Fruit fly (Drosophila melanogaster) whole organism, embryonic: Measurements from ENCODE around the gene CG17612.

Experiments
- Abd-B ChIP-seq: fragments of 200-800 bp; sonication (Bioruptor generic); optimal IDR thresholded peaks from 2 replicates; lab custom pipeline; 2018; ENCODE audit warnings: missing biosample characterization, mild to moderate bottlenecking, missing genetic modification characterization, moderate library complexity
- Bgb ChIP-seq: fragments of 200-800 bp; sonication (Bioruptor generic); IDR thresholded peaks from 2 replicates; pipeline ENCODE4 v1.3.6; 2022; ENCODE audit warnings: missing biosample characterization, missing genetic modification characterization; ENCODE audit not compliant: partially characterized antibody
- CG10565 ChIP-seq: fragments of 200-800 bp; sonication (Bioruptor generic); optimal IDR thresholded peaks from 3 replicates; lab custom pipeline; 2016; ENCODE audit warnings: missing biosample characterization, mild to moderate bottlenecking, missing genetic modification characterization
- CG13894 ChIP-seq: fragments of 200-800 bp; sonication (Bioruptor generic); optimal IDR thresholded peaks from 3 replicates; lab custom pipeline; 2018; ENCODE audit warnings: missing biosample characterization, mild to moderate bottlenecking, missing genetic modification characterization, moderate library complexity
- CG14710 ChIP-seq: fragments of 200-800 bp; sonication (Bioruptor generic); optimal IDR thresholded peaks from 3 replicates; lab custom pipeline; 2019; ENCODE audit warnings: missing biosample characterization, mild to moderate bottlenecking, missing genetic modification characterization, moderate library complexity
- CG14860 ChIP-seq: fragments of 200-800 bp; sonication (Bioruptor generic); IDR thresholded peaks from 3 replicates; pipeline ENCODE4 v1.3.6; 2022; ENCODE audit warnings: missing biosample characterization, missing genetic modification characterization; ENCODE audit not compliant: partially characterized antibody
- CG17361 ChIP-seq: fragments of 200-800 bp; sonication (Bioruptor generic); IDR thresholded peaks from 3 replicates; pipeline ENCODE4 v1.3.6; 2022; ENCODE audit warnings: missing biosample characterization, missing genetic modification characterization
- CG2129 ChIP-seq: fragments of 200-800 bp; sonication (Bioruptor generic); IDR thresholded peaks from 2 replicates; pipeline ENCODE4 v1.3.6; 2022; ENCODE audit warnings: missing biosample characterization, missing genetic modification characterization; ENCODE audit not compliant: partially characterized antibody
- CG34224 ChIP-seq: fragments of 200-800 bp; sonication (Bioruptor generic); IDR thresholded peaks from 3 replicates; pipeline ENCODE4 v1.3.6; 2022; ENCODE audit warnings: missing biosample characterization, missing genetic modification characterization; ENCODE audit not compliant: partially characterized antibody
- CG3726 ChIP-seq: fragments of 200-800 bp; sonication (Bioruptor generic); IDR thresholded peaks from 3 replicates; pipeline ENCODE4, ENCODE4 v1.3.6; 2022; ENCODE audit warnings: missing biosample characterization, missing genetic modification characterization
- CG4360 ChIP-seq: fragments of 200-800 bp; sonication (Bioruptor generic); IDR thresholded peaks from 2 replicates; pipeline ENCODE4 v1.3.6; 2022; ENCODE audit warnings: missing biosample characterization, missing genetic modification characterization
- CG5245 ChIP-seq: fragments of 200-800 bp; sonication (Bioruptor generic); optimal IDR thresholded peaks from 3 replicates; lab custom pipeline; 2016; ENCODE audit warnings: missing biosample characterization, missing genetic modification characterization
- CG7786 ChIP-seq: fragments of 200-800 bp; sonication (Bioruptor generic); optimal IDR thresholded peaks from 2 replicates; lab custom pipeline; 2016; ENCODE audit warnings: missing biosample characterization, missing genetic modification characterization
- CG9727 ChIP-seq: fragments of 200-800 bp; sonication (Bioruptor generic); optimal IDR thresholded peaks from 3 replicates; lab custom pipeline; 2017; ENCODE audit warnings: missing biosample characterization, mild to moderate bottlenecking, missing genetic modification characterization
- CG9797 ChIP-seq: fragments of 200-800 bp; sonication (Bioruptor generic); optimal IDR thresholded peaks from 3 replicates; lab custom pipeline; 2018; ENCODE audit warnings: missing biosample characterization, mild to moderate bottlenecking, missing genetic modification characterization
- D19B ChIP-seq: fragments of 200-800 bp; sonication (Bioruptor generic); optimal IDR thresholded peaks from 2 replicates; lab custom pipeline; 2017; ENCODE audit warnings: missing biosample characterization, mild to moderate bottlenecking, missing genetic modification characterization
- Elba2 ChIP-seq: fragments of 200-800 bp; sonication (Bioruptor generic); optimal IDR thresholded peaks from 3 replicates; lab custom pipeline; 2016; ENCODE audit warnings: missing biosample characterization, missing genetic modification characterization
- HLH54F ChIP-seq: fragments of 200-800 bp; sonication (Bioruptor generic); optimal IDR thresholded peaks from 3 replicates; lab custom pipeline; 2016; ENCODE audit warnings: missing biosample characterization, missing genetic modification characterization
- HmgD ChIP-seq: fragments of 200-800 bp; sonication (Bioruptor generic); optimal IDR thresholded peaks from 3 replicates; lab custom pipeline; 2016; ENCODE audit warnings: missing biosample characterization, missing genetic modification characterization
- MBD-R2 ChIP-seq: fragments of 200-800 bp; sonication (Bioruptor generic); IDR thresholded peaks from 2 replicates; pipeline ENCODE4 v1.3.6; 2022; ENCODE audit warnings: missing biosample characterization, missing genetic modification characterization
- MESR4 ChIP-seq: fragments of 200-800 bp; sonication (Bioruptor generic); optimal IDR thresholded peaks from 2 replicates; lab custom pipeline; 2018; ENCODE audit warnings: missing biosample characterization, mild to moderate bottlenecking, missing genetic modification characterization, moderate library complexity
- Meics ChIP-seq: fragments of 200-800 bp; sonication (Bioruptor generic); optimal IDR thresholded peaks from 2 replicates; lab custom pipeline; 2017; ENCODE audit warnings: missing biosample characterization, mild to moderate bottlenecking, missing genetic modification characterization
- Pdp1 ChIP-seq, 2 experiments: fragments of 200-800 bp; sonication (Bioruptor generic); optimal IDR thresholded peaks; 3 replicates each; lab custom pipeline; 2016; ENCODE audit warnings: missing biosample characterization in 2 of 2, missing genetic modification characterization in 2 of 2, mild to moderate bottlenecking in 1 of 2, moderate library complexity in 1 of 2
- Poxn ChIP-seq: fragments of 200-800 bp; sonication (Bioruptor generic); IDR thresholded peaks from 2 replicates; pipeline ENCODE4 v1.3.6; 2022; ENCODE audit warnings: missing biosample characterization, missing genetic modification characterization
- ash1 ChIP-seq: fragments of 200-800 bp; sonication (Bioruptor generic); optimal IDR thresholded peaks from 2 replicates; lab custom pipeline; 2018; ENCODE audit warnings: missing biosample characterization, mild to moderate bottlenecking, missing genetic modification characterization
- bab2 ChIP-seq: fragments of 200-800 bp; sonication (Bioruptor generic); optimal IDR thresholded peaks from 2 replicates; lab custom pipeline; 2016; ENCODE audit warnings: missing biosample characterization, missing genetic modification characterization
- chinmo ChIP-seq: fragments of 200-800 bp; sonication (Bioruptor generic); IDR thresholded peaks from 4 replicates; pipeline ENCODE4 v1.3.6; 2022; ENCODE audit warnings: missing biosample characterization, missing genetic modification characterization; ENCODE audit not compliant: partially characterized antibody
- chn ChIP-seq: fragments of 200-800 bp; sonication (Bioruptor generic); optimal IDR thresholded peaks from 2 replicates; lab custom pipeline; 2016; ENCODE audit warnings: missing biosample characterization, missing genetic modification characterization
- danr ChIP-seq: fragments of 200-800 bp; sonication (Bioruptor generic); IDR thresholded peaks from 2 replicates; pipeline ENCODE4 v1.3.6; 2022; ENCODE audit warnings: missing biosample characterization, missing genetic modification characterization
- dimm ChIP-seq: fragments of 200-800 bp; sonication (Bioruptor generic); IDR thresholded peaks from 2 replicates; pipeline ENCODE4 v1.3.6; 2022; ENCODE audit warnings: missing biosample characterization, missing genetic modification characterization
- dpn ChIP-seq, 2 experiments: fragments of 200-800 bp; sonication (Bioruptor generic); optimal IDR thresholded peaks; 3 replicates each; lab custom pipeline; 2016; ENCODE audit warnings: missing biosample characterization in 2 of 2, missing genetic modification characterization in 2 of 2
- gcm2 ChIP-seq: fragments of 200-800 bp; sonication (Bioruptor generic); optimal IDR thresholded peaks from 2 replicates; lab custom pipeline; 2016; ENCODE audit warnings: missing biosample characterization, missing genetic modification characterization
- grau ChIP-seq: fragments of 200-800 bp; optimal IDR thresholded peaks from 3 replicates; lab custom pipeline; 2019; ENCODE audit warnings: missing biosample characterization, mild to moderate bottlenecking, missing genetic modification characterization, moderate library complexity
- jumu ChIP-seq: fragments of 200-800 bp; sonication (Bioruptor generic); optimal IDR thresholded peaks from 3 replicates; lab custom pipeline; 2016; ENCODE audit warnings: missing biosample characterization, missing genetic modification characterization
- ken ChIP-seq: fragments of 200-800 bp; sonication (Bioruptor generic); IDR thresholded peaks from 3 replicates; pipeline ENCODE4 v1.3.6; 2022; ENCODE audit warnings: missing biosample characterization, missing genetic modification characterization
- lbe ChIP-seq: fragments of 200-800 bp; sonication (Bioruptor generic); optimal IDR thresholded peaks from 2 replicates; lab custom pipeline; 2016; ENCODE audit warnings: missing biosample characterization, mild to moderate bottlenecking, missing genetic modification characterization
- maf-S ChIP-seq: fragments of 200-800 bp; sonication (Bioruptor generic); optimal IDR thresholded peaks from 2 replicates; lab custom pipeline; 2016; ENCODE audit warnings: missing biosample characterization, missing genetic modification characterization
- nerfin-2 ChIP-seq: fragments of 200-800 bp; sonication (Bioruptor generic); IDR thresholded peaks from 2 replicates; pipeline ENCODE4 v1.3.6; 2022; ENCODE audit warnings: missing biosample characterization, missing genetic modification characterization; ENCODE audit not compliant: partially characterized antibody
- pb ChIP-seq: fragments of 200-800 bp; sonication (Bioruptor generic); optimal IDR thresholded peaks from 3 replicates; lab custom pipeline; 2016; ENCODE audit warnings: missing biosample characterization, missing genetic modification characterization
- prd ChIP-seq, 3 experiments: fragments of >200 bp in 2 of 3; fragments of 200-800 bp in 1 of 3; sonication (Bioruptor generic) in 1 of 3; optimal IDR thresholded peaks in 2 of 3; IDR thresholded peaks in 1 of 3; 2 replicates in 2 of 3; 3 replicates in 1 of 3; pipeline versions ENCODE4 v1.3.6 to Lab custom; 2017 to 2022; ENCODE audit warnings: missing biosample characterization in 1 of 3, missing genetic modification characterization in 1 of 3
- repo ChIP-seq: fragments of 200-800 bp; sonication (Bioruptor generic); optimal IDR thresholded peaks from 2 replicates; lab custom pipeline; 2016; ENCODE audit warnings: missing biosample characterization, missing genetic modification characterization
- sna ChIP-seq: fragments of 200-800 bp; sonication (Bioruptor generic); IDR thresholded peaks from 2 replicates; pipeline ENCODE4 v1.3.6; 2022; ENCODE audit warnings: missing biosample characterization, missing genetic modification characterization; ENCODE audit not compliant: partially characterized antibody
- sqz ChIP-seq: fragments of 200-800 bp; sonication (Bioruptor generic); optimal IDR thresholded peaks from 3 replicates; lab custom pipeline; 2018; ENCODE audit warnings: missing biosample characterization, mild to moderate bottlenecking, missing genetic modification characterization
- unc-4 ChIP-seq: fragments of 200-800 bp; sonication (Bioruptor generic); IDR thresholded peaks from 2 replicates; pipeline ENCODE4 v1.3.6; 2022; ENCODE audit warnings: missing biosample characterization, missing genetic modification characterization; ENCODE audit not compliant: partially characterized antibody
- vvl ChIP-seq: fragments of 200-800 bp; sonication (Bioruptor generic); IDR thresholded peaks from 2 replicates; pipeline ENCODE4 v1.3.6; 2022; ENCODE audit warnings: missing biosample characterization, missing genetic modification characterization
- zen ChIP-seq: fragments of 200-800 bp; sonication (Bioruptor generic); optimal IDR thresholded peaks from 3 replicates; lab custom pipeline; 2018; ENCODE audit warnings: missing biosample characterization, mild to moderate bottlenecking, missing genetic modification characterization, moderate library complexity
- zfh2 ChIP-seq: fragments of 200-800 bp; sonication (Bioruptor generic); optimal IDR thresholded peaks from 2 replicates; lab custom pipeline; 2016; ENCODE audit warnings: missing biosample characterization, missing genetic modification characterization

CG17612 gene

DNA sequence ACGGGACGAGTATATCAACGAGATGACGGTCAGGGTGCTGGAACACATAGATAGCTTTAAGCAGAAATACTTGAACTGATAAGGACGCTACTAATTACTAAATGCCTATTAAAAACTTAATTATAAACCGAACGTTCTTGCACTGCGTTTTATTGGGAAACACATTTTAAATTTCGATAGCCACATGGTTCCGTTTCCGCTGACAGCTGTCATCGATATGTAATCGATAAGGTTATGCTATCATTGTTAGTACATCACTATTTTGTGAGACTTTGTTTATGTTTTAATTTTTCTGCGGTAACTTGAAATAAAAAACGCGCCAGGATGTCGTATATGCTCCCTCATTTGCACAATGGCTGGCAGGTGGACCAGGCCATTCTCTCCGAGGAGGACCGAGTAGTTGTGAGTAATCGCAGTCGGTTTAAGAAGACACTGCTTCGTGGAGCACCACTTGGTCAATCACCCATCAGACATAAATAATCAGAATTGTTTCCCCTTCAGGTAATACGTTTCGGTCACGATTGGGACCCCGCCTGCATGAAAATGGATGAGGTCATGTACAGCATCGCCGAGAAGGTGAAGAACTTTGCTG, 20.6 kb upstream of the CG17612 start, which contains the start of gene Dim1 (continued):
- TF ChIP-seq CG14860 (GFP tag; lab: Robert Waterston, UW) (peak; percentile 72), sqz (GFP tag; lab: Kevin White, UChicago) (no peak), CG9727 (peak; percentile 40), pb (GFP tag; lab: Kevin White, UChicago) (peak; percentile 36), HLH54F (GFP tag; lab: Kevin White, UChicago) (no peak), CG4360 (GFP tag; lab: Robert Waterston, UW) (no peak), MBD-R2 (GFP tag; lab: Robert Waterston, UW) (peak; percentile 78), ken (GFP tag; lab: Robert Waterston, UW) (no peak), sna (peak; percentile 78)

DNA sequence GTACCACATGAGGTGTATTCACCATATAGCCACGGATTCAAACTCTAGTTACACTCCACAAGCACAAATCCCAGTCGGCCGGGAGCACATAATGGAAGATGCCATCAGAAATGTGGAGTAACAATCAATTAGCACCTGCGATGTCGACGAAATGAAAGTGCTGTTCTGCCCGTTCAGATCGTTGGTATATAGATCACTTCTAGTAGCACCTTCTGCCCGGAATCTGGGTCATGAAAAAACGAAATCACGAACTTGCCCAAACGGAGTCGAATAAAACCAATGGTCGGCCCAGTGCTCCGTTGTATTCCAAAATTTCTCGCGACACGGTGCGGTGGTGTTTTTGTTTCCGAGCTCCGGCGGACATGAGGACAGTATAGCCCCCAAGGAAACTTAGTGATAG, 18.1 kb upstream of the CG17612 start, which contains the start of gene CG33003:
CG33003 (plus strand) TSS at position 301 of the 400 bp plus-strand sequence.
- TF ChIP-seq HmgD (GFP tag; lab: Kevin White, UChicago) (no peak), prd (optimal IDR thresholded peaks at IDR 0.05; lab: Kevin White, UChicago) (no peak), prd (GFP tag; IDR thresholded peaks at IDR 0.05; lab: Robert Waterston, UW) (no peak), bab2 (GFP tag; lab: Kevin White, UChicago) (no peak), D19B (GFP tag; lab: Kevin White, UChicago) (no peak), CG10565 (no peak), Elba2 (no peak), dimm (GFP tag; lab: Robert Waterston, UW) (no peak), repo (GFP tag; lab: Kevin White, UChicago) (no peak), chn (GFP tag; lab: Kevin White, UChicago) (no peak), Bgb (GFP tag; lab: Robert Waterston, UW) (no peak), MESR4 (no peak), CG17361 (GFP tag; lab: Robert Waterston, UW) (no peak), Poxn (GFP tag; lab: Robert Waterston, UW) (no peak), zen (tag; lab: Kevin White, UChicago) (no peak), unc-4 (no peak), ash1 (no peak)

DNA sequence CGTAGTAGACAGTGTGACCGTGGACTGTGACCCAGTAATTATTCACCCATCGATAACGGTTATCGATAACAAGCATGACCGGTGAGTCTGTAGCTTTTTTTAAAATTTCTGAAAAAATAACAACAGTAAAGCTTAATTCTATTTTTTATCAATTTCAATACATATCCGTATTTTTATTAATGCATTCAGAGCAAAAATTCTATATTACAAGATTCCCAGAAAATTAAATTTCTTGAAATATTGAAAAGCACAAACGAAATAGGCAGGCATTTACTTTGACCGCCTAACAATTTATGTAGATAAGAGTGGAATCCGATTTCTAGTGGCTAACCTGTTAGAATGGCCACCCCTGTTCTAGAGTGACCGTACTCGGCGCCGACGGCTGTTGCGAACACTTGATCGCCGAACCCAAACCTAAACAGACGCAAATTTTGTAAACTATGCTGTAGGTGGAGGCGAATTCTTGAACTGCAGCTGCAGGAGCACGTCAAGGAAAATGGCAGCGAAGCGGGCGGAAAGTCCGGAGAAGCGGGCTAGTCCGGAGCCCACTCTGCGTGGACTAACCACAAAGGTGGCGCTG, 11.4 kb upstream of the CG17612 start, which contains the start of gene CG3652:
CG3652 (minus strand) TSS at position 35 of the 580 bp plus-strand sequence.
- TF ChIP-seq zfh2, result peak; percentile 53
- TF ChIP-seq danr (GFP tag; lab: Robert Waterston, UW), result no peak
- TF ChIP-seq CG9797 (GFP tag; lab: Kevin White, UChicago), result peak; percentile 78
- peak; percentile 4 to 48 for TF ChIP-seq dpn (GFP tag; optimal IDR thresholded peaks at IDR 0.05; lab: Kevin White, UChicago)
- TF ChIP-seq CG34224 (GFP tag; lab: Robert Waterston, UW), result peak; percentile 38; the same call in 1 of the 3 replicates
- TF ChIP-seq CG7786 (GFP tag; lab: Kevin White, UChicago), result peak; percentile 23
- TF ChIP-seq CG13894, result no peak
- TF ChIP-seq gcm2, result no peak
- no peak for TF ChIP-seq CG3726 (GFP tag; lab: Robert Waterston, UW)
- TF ChIP-seq CG5245, result peak; percentile 0
- peak; percentile 20 for TF ChIP-seq maf-S (GFP tag; lab: Kevin White, UChicago)
- no peak for TF ChIP-seq grau
- TF ChIP-seq Abd-B, result peak; percentile 42
- peak; percentile 72 for TF ChIP-seq CG14710 (tag; lab: Kevin White, UChicago)
- TF ChIP-seq nerfin-2 (GFP tag; lab: Robert Waterston, UW), result 0 out of 2 replicates have a peak, but pooled peaks have one; percentile 50
- TF ChIP-seq chinmo (GFP tag; lab: Robert Waterston, UW), result 0 out of 4 replicates have a peak, but pooled peaks have one; percentile 21
- 0 out of 2 replicates have a peak, but pooled peaks have one; percentile 12 for TF ChIP-seq CG2129 (GFP tag; lab: Robert Waterston, UW)
- TF ChIP-seq vvl, result peak; percentile 48
- TF ChIP-seq Pdp1 (GFP tag; optimal IDR thresholded peaks at IDR 0.05; lab: Kevin White, UChicago), result peak in 1 of 2 experiments; percentile 25
- peak; percentile 5 for TF ChIP-seq Meics (GFP tag; lab: Kevin White, UChicago)
- TF ChIP-seq jumu, result peak; percentile 30
- TF ChIP-seq lbe (GFP tag; lab: Kevin White, UChicago), result no peak
